Worm (Caenorhabditis elegans): ENCODE measurements around the gene dyf-17.

The dyf-17 gene

DNA sequence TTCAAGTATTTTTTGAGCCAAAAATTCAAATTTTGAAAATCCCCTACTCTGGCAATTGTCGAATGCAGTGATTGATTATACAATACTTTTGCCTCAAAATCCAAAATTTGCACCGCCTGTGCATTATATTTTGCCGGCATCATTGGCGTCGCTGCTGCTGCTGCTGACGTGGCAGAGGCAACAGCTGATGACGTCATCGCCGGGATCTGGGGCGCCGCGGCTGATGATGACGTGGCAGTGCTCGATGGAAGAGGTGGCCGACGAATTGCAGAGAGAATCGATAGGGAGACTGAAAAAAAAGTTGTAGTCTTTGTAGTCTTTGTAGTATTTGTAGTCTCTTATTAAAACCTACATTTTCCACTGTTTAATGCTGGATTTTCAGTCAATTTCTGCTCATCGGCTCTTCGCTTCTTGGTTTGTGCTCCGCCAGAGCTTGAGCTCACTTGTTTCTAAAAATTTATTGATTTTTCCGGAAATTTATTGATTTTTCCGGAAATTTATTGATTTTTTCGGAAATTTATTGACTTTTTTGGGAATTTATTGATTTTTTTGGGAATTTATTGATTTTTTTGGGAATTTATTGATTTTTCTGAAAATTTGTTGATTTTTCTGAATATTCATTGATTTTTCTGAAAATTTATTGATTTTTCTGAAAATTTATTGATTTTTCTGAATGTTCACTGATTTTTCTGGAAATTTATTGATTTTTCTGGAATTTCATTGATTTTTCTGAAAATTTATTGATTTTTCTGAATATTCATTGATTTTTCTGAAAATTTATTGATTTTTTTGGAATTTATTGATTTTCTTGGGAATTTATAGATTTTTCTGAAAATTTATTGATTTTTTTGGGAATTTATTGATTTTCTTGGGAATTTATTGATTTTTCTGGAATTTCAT is 6.3 kb upstream of the dyf-17 start:
- no peak for TF ChIP-seq nhr-21 (tag; optimal IDR thresholded peaks at IDR 0.05)
- no peak for TF ChIP-seq sem-4 (tag; optimal IDR thresholded peaks at IDR 0.05)
- no peak for TF ChIP-seq ama-1 (optimal IDR thresholded peaks at IDR 0.05)
- no peak for TF ChIP-seq C34F6.9 (tag; optimal IDR thresholded peaks at IDR 0.05)
- TF ChIP-seq elt-3 (tag; optimal IDR thresholded peaks at IDR 0.05) = no peak
- no peak for TF ChIP-seq dmd-4 (tag; optimal IDR thresholded peaks at IDR 0.05)
- TF ChIP-seq ztf-11 (tag; optimal IDR thresholded peaks at IDR 0.05) = no peak
- no peak for TF ChIP-seq nhr-10 (tag; optimal IDR thresholded peaks at IDR 0.05)
- TF ChIP-seq mab-5 (tag; optimal IDR thresholded peaks at IDR 0.05) = no peak
- TF ChIP-seq ztf-1 (GFP tag; conservative IDR thresholded peaks at IDR 0.05) = no peak
- no peak for TF ChIP-seq lin-39 (tag; optimal IDR thresholded peaks at IDR 0.05)
- no peak for TF ChIP-seq nhr-129 (tag; optimal IDR thresholded peaks at IDR 0.05)

DNA sequence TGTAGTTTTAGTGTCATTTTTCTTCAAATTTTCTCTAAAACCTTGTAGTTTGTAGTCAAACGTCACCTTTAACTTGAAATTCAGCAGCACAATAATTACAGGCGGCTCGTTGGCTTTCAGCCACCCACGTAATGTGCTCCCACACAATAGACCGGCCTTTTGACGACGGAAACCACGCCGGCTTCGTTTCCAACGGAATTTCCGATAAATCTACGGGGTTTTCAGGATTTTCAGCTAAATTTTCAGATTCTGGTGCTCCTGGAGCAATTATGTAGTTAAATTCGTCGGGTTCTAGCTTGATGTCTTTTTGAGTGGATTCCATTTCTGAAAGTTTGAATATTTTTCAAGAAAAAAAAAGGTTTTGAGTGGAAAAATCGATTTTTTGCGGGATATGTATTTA is 2.7 kb upstream of the dyf-17 start, which contains the start of gene bed-1:
Gene bed-1, minus strand, starts transcription at position 337 of the 400 bp plus-strand sequence.
- no peak for TF ChIP-seq C34F6.9 (tag; optimal IDR thresholded peaks at IDR 0.05)
- no peak for TF ChIP-seq nhr-10 (tag; optimal IDR thresholded peaks at IDR 0.05)
- no peak for TF ChIP-seq elt-3 (tag; optimal IDR thresholded peaks at IDR 0.05)
- no peak for TF ChIP-seq F13H6.1 (tag; optimal IDR thresholded peaks at IDR 0.05)
- TF ChIP-seq ZK546.5 (tag; optimal IDR thresholded peaks at IDR 0.05) = no peak
- no peak for TF ChIP-seq ceh-16 (tag; optimal IDR thresholded peaks at IDR 0.05)
- TF ChIP-seq unc-55 (GFP tag; optimal IDR thresholded peaks at IDR 0.05) = no peak

DNA sequence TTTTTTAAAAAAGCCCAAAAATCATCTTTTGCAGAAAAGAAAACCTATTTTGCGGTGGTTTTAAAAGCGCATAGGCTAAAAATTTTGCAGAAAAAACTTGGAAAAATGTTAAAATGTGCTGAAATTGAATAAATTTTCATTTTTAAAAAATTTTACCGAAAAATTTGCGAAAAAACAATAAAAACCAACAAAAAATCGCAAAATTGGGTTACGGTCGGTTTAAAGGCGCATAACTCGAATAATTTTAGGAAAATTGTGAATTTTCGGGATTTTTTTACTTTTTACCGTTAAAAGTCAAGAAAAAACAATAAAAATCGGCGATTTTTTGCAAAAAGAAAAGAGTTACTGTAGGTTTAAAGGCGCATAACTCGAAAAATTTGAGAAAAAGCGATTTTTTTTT is 2.1 kb upstream of the dyf-17 start:
- no peak for TF ChIP-seq nhr-21 (tag; optimal IDR thresholded peaks at IDR 0.05)
- no peak for TF ChIP-seq alr-1 (tag; optimal IDR thresholded peaks at IDR 0.05)
- no peak for TF ChIP-seq R02D3.7 (tag; optimal IDR thresholded peaks at IDR 0.05)
- TF ChIP-seq peb-1 (tag; optimal IDR thresholded peaks at IDR 0.05) = no peak
- TF ChIP-seq unc-55 (GFP tag; optimal IDR thresholded peaks at IDR 0.05) = no peak

DNA sequence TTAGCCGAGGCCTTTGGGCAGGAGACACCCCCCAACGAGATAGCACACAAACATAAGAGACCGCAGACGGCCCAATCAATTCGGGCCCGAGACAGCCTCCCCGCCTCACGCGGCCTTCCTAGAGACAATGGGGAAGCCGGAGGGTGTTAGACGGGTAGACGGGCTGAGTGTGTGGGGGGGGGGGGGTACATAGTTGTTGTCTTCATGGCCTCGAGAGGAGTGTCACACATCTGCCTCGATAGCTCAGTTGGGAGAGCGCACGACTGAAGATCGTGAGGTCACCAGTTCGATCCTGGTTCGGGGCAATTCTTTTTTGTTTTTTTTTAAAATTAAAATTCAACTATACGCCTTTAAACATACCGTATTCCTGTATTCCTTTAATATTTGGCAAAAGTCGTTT is 1.5 kb upstream of the dyf-17 start:
- TF ChIP-seq snpc-4 (tag; optimal IDR thresholded peaks at IDR 0.05) = peak; percentile 40
- no peak for TF ChIP-seq mbf-1 (tag; optimal IDR thresholded peaks at IDR 0.05)
- peak; percentile 26 to 58 for TF ChIP-seq lsy-2 (tag; optimal IDR thresholded peaks at IDR 0.05)
- peak; percentile 33 for TF ChIP-seq Y55F3AM.14 (GFP tag; optimal IDR thresholded peaks at IDR 0.05)
- TF ChIP-seq egl-27 (tag; optimal IDR thresholded peaks at IDR 0.05) = peak; percentile 43
- peak; percentile 37 for TF ChIP-seq lin-11 (tag; optimal IDR thresholded peaks at IDR 0.05)
- peak; percentile 21 for TF ChIP-seq sma-3 (GFP tag; optimal IDR thresholded peaks at IDR 0.05)
- peak; percentile 30 for TF ChIP-seq nhr-25 (tag; optimal IDR thresholded peaks at IDR 0.05)
- no peak for TF ChIP-seq nhr-77 (tag; optimal IDR thresholded peaks at IDR 0.05)
- TF ChIP-seq nhr-237 (tag; optimal IDR thresholded peaks at IDR 0.05) = no peak
- TF ChIP-seq nhr-11 (tag; optimal IDR thresholded peaks at IDR 0.05) = no peak
- peak; percentile 50 for TF ChIP-seq crh-2 (tag; optimal IDR thresholded peaks at IDR 0.05)
- TF ChIP-seq fos-1 (tag; optimal IDR thresholded peaks at IDR 0.05) = no peak
- peak; percentile 17 for TF ChIP-seq C34F6.9 (tag; optimal IDR thresholded peaks at IDR 0.05)
- TF ChIP-seq ztf-11 (tag; optimal IDR thresholded peaks at IDR 0.05) = no peak
- TF ChIP-seq zag-1 (tag; optimal IDR thresholded peaks at IDR 0.05) = peak; percentile 37
- no peak for TF ChIP-seq ceh-16 (tag; optimal IDR thresholded peaks at IDR 0.05)
- TF ChIP-seq sem-4 (tag; optimal IDR thresholded peaks at IDR 0.05) = no peak
- no peak for TF ChIP-seq blmp-1 (tag; optimal IDR thresholded peaks at IDR 0.05; ENCODE audit: insufficient read depth)
- TF ChIP-seq lin-39 (tag; optimal IDR thresholded peaks at IDR 0.05) = no peak
- peak; percentile 64 for TF ChIP-seq nhr-129 (tag; optimal IDR thresholded peaks at IDR 0.05)
- no peak for TF ChIP-seq elt-1 (tag; optimal IDR thresholded peaks at IDR 0.05)
- peak; percentile 44 for TF ChIP-seq mab-5 (tag; optimal IDR thresholded peaks at IDR 0.05)
- no peak for TF ChIP-seq sma-9 (GFP tag; optimal IDR thresholded peaks at IDR 0.05)
- TF ChIP-seq sma-9 (tag; optimal IDR thresholded peaks at IDR 0.05) = no peak
- peak; percentile 8 for TF ChIP-seq F13H6.1 (tag; optimal IDR thresholded peaks at IDR 0.05)
- peak; percentile 39 for TF ChIP-seq nhr-21 (tag; optimal IDR thresholded peaks at IDR 0.05)
- TF ChIP-seq lin-13 (GFP tag; optimal IDR thresholded peaks at IDR 0.05) = peak; percentile 70
- TF ChIP-seq ama-1 (optimal IDR thresholded peaks at IDR 0.05) = no peak
- TF ChIP-seq peb-1 (tag; optimal IDR thresholded peaks at IDR 0.05) = no peak
- TF ChIP-seq gmeb-1 (tag; optimal IDR thresholded peaks at IDR 0.05) = peak; percentile 57
- peak; percentile 54 for TF ChIP-seq unc-55 (GFP tag; optimal IDR thresholded peaks at IDR 0.05)
- no peak for TF ChIP-seq nhr-12 (tag; optimal IDR thresholded peaks at IDR 0.05)
- TF ChIP-seq nhr-6 (tag; optimal IDR thresholded peaks at IDR 0.05) = no peak
- peak; percentile 2 for TF ChIP-seq R02D3.7 (tag; optimal IDR thresholded peaks at IDR 0.05)
- TF ChIP-seq mdl-1 (tag; optimal IDR thresholded peaks at IDR 0.05) = peak in 1 of 2 experiments; percentile 25
